Fruit fly (Drosophila melanogaster) whole organism, embryonic: ENCODE measurements around the gene sll.
A peak's percentile ranks its signal among the peaks of the same experiment; 100 is the strongest.

Source experiments
- Abd-B ChIP-seq: fragments of 200-800 bp; sonication (Bioruptor generic); optimal IDR thresholded peaks from 2 replicates; lab custom pipeline; 2018; ENCODE audit warnings: missing biosample characterization, mild to moderate bottlenecking, missing genetic modification characterization, moderate library complexity
- Atf-2 ChIP-seq: fragments of 200-800 bp; sonication (Bioruptor generic); optimal IDR thresholded peaks from 2 replicates; lab custom pipeline; 2016; ENCODE audit warnings: missing biosample characterization, missing genetic modification characterization
- CG10654 ChIP-seq: fragments of 200-800 bp; sonication (Bioruptor generic); optimal IDR thresholded peaks from 2 replicates; lab custom pipeline; 2016; ENCODE audit warnings: missing biosample characterization, missing genetic modification characterization
- CG10979 ChIP-seq: fragments of 200-800 bp; sonication (Bioruptor generic); optimal IDR thresholded peaks from 2 replicates; lab custom pipeline; 2018; ENCODE audit warnings: missing biosample characterization, mild to moderate bottlenecking, missing genetic modification characterization, moderate library complexity
- CG11723 ChIP-seq: fragments of 200-800 bp; sonication (Bioruptor generic); optimal IDR thresholded peaks from 2 replicates; lab custom pipeline; 2017; ENCODE audit warnings: missing biosample characterization, mild to moderate bottlenecking, missing genetic modification characterization
- CG12219 ChIP-seq: fragments of 200-800 bp; sonication (Bioruptor generic); optimal IDR thresholded peaks from 3 replicates; lab custom pipeline; 2018; ENCODE audit warnings: missing biosample characterization, mild to moderate bottlenecking, missing genetic modification characterization
- CG1233 ChIP-seq: fragments of 200-800 bp; sonication (Bioruptor generic); optimal IDR thresholded peaks from 4 replicates; lab custom pipeline; 2018; ENCODE audit warnings: missing biosample characterization, mild to moderate bottlenecking, missing genetic modification characterization
- CG12769 ChIP-seq: fragments of 200-800 bp; sonication (Bioruptor generic); optimal IDR thresholded peaks from 2 replicates; lab custom pipeline; 2019; ENCODE audit warnings: missing biosample characterization, mild to moderate bottlenecking, missing genetic modification characterization, moderate library complexity
- CG15269 ChIP-seq: fragments of 200-800 bp; sonication (Bioruptor generic); optimal IDR thresholded peaks from 2 replicates; lab custom pipeline; 2018; ENCODE audit warnings: missing biosample characterization, mild to moderate bottlenecking, missing genetic modification characterization, moderate library complexity
- CG15601 ChIP-seq: fragments of 200-800 bp; sonication (Bioruptor generic); optimal IDR thresholded peaks from 3 replicates; lab custom pipeline; 2019; ENCODE audit warnings: missing biosample characterization, mild to moderate bottlenecking, missing genetic modification characterization, moderate library complexity
- CG17829 ChIP-seq: fragments of 200-800 bp; optimal IDR thresholded peaks from 2 replicates; lab custom pipeline; 2019; ENCODE audit warnings: missing biosample characterization, mild to moderate bottlenecking, missing genetic modification characterization, moderate library complexity
- CG18011 ChIP-seq: fragments of 200-800 bp; sonication (Bioruptor generic); optimal IDR thresholded peaks from 2 replicates; lab custom pipeline; 2017; ENCODE audit warnings: missing biosample characterization, missing genetic modification characterization, mild to moderate bottlenecking, moderate library complexity, missing genotype
- CG18262 ChIP-seq: fragments of 200-800 bp; optimal IDR thresholded peaks from 3 replicates; lab custom pipeline; 2019; ENCODE audit warnings: missing biosample characterization, mild to moderate bottlenecking, missing genetic modification characterization, moderate library complexity
- CG18619 ChIP-seq: fragments of 200-800 bp; sonication (Bioruptor generic); optimal IDR thresholded peaks from 3 replicates; lab custom pipeline; 2017; ENCODE audit warnings: missing biosample characterization, mild to moderate bottlenecking, missing genetic modification characterization
- CG2129 ChIP-seq: fragments of 200-800 bp; sonication (Bioruptor generic); IDR thresholded peaks from 2 replicates; pipeline ENCODE4 v1.3.6; 2022; ENCODE audit warnings: missing biosample characterization, missing genetic modification characterization; ENCODE audit not compliant: partially characterized antibody
- CG2712 ChIP-seq: fragments of 200-800 bp; optimal IDR thresholded peaks from 3 replicates; lab custom pipeline; 2019; ENCODE audit warnings: missing biosample characterization, mild to moderate bottlenecking, missing genetic modification characterization, moderate library complexity
- CG3838 ChIP-seq: fragments of 200-800 bp; sonication (Bioruptor generic); optimal IDR thresholded peaks from 3 replicates; lab custom pipeline; 2016; ENCODE audit warnings: missing biosample characterization, missing genetic modification characterization
- CG4424 ChIP-seq: fragments of 200-800 bp; sonication (Bioruptor generic); optimal IDR thresholded peaks from 3 replicates; lab custom pipeline; 2016; ENCODE audit warnings: missing biosample characterization, missing genetic modification characterization
- CG6689 ChIP-seq: fragments of 200-800 bp; sonication (Bioruptor generic); IDR thresholded peaks from 2 replicates; pipeline ENCODE4 v1.3.6; 2022; ENCODE audit warnings: missing biosample characterization, missing genetic modification characterization
- CkIIα-i1 ChIP-seq: fragments of 200-800 bp; sonication (Bioruptor generic); IDR thresholded peaks from 2 replicates; pipeline ENCODE4 v1.3.6; 2022; ENCODE audit warnings: missing biosample characterization, missing genetic modification characterization
- Doc3 ChIP-seq: fragments of 200-800 bp; sonication (Bioruptor generic); IDR thresholded peaks from 3 replicates; pipeline ENCODE4 v1.3.6; 2022; ENCODE audit warnings: missing biosample characterization, missing genetic modification characterization; ENCODE audit not compliant: partially characterized antibody
- Drgx ChIP-seq: fragments of 200-800 bp; sonication (Bioruptor generic); IDR thresholded peaks from 2 replicates; pipeline ENCODE4 v1.3.6; 2022; ENCODE audit warnings: missing biosample characterization, missing genetic modification characterization
- E2f1 ChIP-seq: fragments of 200-800 bp; sonication (Bioruptor generic); IDR thresholded peaks from 2 replicates; pipeline ENCODE4 v1.3.6; 2022; ENCODE audit warnings: missing biosample characterization, missing genetic modification characterization
- ERR ChIP-seq: fragments of 200-800 bp; sonication (Bioruptor generic); optimal IDR thresholded peaks from 2 replicates; lab custom pipeline; 2016; ENCODE audit warnings: missing biosample characterization, missing genetic modification characterization
- Fer3 ChIP-seq: fragments of 200-800 bp; sonication (Bioruptor generic); optimal IDR thresholded peaks from 2 replicates; lab custom pipeline; 2018; ENCODE audit warnings: missing biosample characterization, mild to moderate bottlenecking, missing genetic modification characterization, moderate library complexity
- Hr78 ChIP-seq, 2 experiments: fragments of 200-800 bp in 1 of 2; fragments of >200 bp in 1 of 2; sonication (Bioruptor generic) in 1 of 2; optimal IDR thresholded peaks; 2 replicates each; lab custom pipeline; 2017 to 2019; ENCODE audit warnings: missing biosample characterization in 2 of 2, missing genetic modification characterization in 2 of 2, mild to moderate bottlenecking in 1 of 2, moderate library complexity in 1 of 2
- Lhr ChIP-seq: fragments of 200-800 bp; sonication (Bioruptor generic); optimal IDR thresholded peaks from 3 replicates; lab custom pipeline; 2017; ENCODE audit warnings: mild to moderate bottlenecking, missing biosample characterization, missing genetic modification reagents, missing genetic modification characterization
- MESR4 ChIP-seq: fragments of 200-800 bp; sonication (Bioruptor generic); optimal IDR thresholded peaks from 2 replicates; lab custom pipeline; 2018; ENCODE audit warnings: missing biosample characterization, mild to moderate bottlenecking, missing genetic modification characterization, moderate library complexity
- Oli ChIP-seq: fragments of 200-800 bp; sonication (Bioruptor generic); optimal IDR thresholded peaks from 2 replicates; lab custom pipeline; 2018; ENCODE audit warnings: missing biosample characterization, mild to moderate bottlenecking, missing genetic modification characterization, moderate library complexity
- Sox102F ChIP-seq: fragments of 200-800 bp; sonication (Bioruptor generic); optimal IDR thresholded peaks from 2 replicates; lab custom pipeline; 2018; ENCODE audit warnings: missing biosample characterization, mild to moderate bottlenecking, missing genetic modification characterization, moderate library complexity
- Vsx1 ChIP-seq: fragments of 200-800 bp; sonication (Bioruptor generic); optimal IDR thresholded peaks from 2 replicates; lab custom pipeline; 2017; ENCODE audit warnings: missing biosample characterization, mild to moderate bottlenecking, missing genetic modification characterization, missing genetic modification reagents
- Xrp1 ChIP-seq: fragments of 200-800 bp; sonication (Bioruptor generic); IDR thresholded peaks from 2 replicates; pipeline ENCODE4 v1.3.6; 2022; ENCODE audit warnings: missing biosample characterization, missing genetic modification characterization
- bsh ChIP-seq, 2 experiments: fragments of 200-800 bp; sonication (Bioruptor generic); optimal IDR thresholded peaks; 2 replicates each; lab custom pipeline; 2017 to 2018; ENCODE audit warnings: mild to moderate bottlenecking in 2 of 2, missing biosample characterization in 2 of 2, missing genetic modification characterization in 2 of 2, moderate library complexity in 1 of 2
- dmrt11E ChIP-seq: fragments of 200-800 bp; sonication (Bioruptor generic); optimal IDR thresholded peaks from 3 replicates; lab custom pipeline; 2018; ENCODE audit warnings: missing biosample characterization, mild to moderate bottlenecking, missing genetic modification characterization, moderate library complexity
- esg ChIP-seq: fragments of 200-800 bp; sonication (Bioruptor generic); conservative IDR thresholded peaks from 2 replicates; pipeline ENCODE4 v1.3.6; 2022; ENCODE audit warnings: missing biosample characterization, missing genetic modification characterization
- gsb-n ChIP-seq: fragments of 200-800 bp; sonication (Bioruptor generic); optimal IDR thresholded peaks from 3 replicates; lab custom pipeline; 2018; ENCODE audit warnings: missing biosample characterization, mild to moderate bottlenecking, missing genetic modification characterization
- ham ChIP-seq: fragments of 200-800 bp; sonication (Bioruptor generic); IDR thresholded peaks from 2 replicates; pipeline ENCODE4 v1.3.6; 2022; ENCODE audit warnings: missing biosample characterization, missing genetic modification characterization
- lola ChIP-seq, 3 experiments: fragments of >200 bp in 2 of 3; fragments of 200-800 bp in 1 of 3; sonication (Bioruptor generic) in 1 of 3; optimal IDR thresholded peaks; 2 replicates each; lab custom pipeline; 2017 to 2019; ENCODE audit warnings: missing biosample characterization in 3 of 3, missing genetic modification characterization in 3 of 3, mild to moderate bottlenecking in 1 of 3, moderate library complexity in 1 of 3
- phol ChIP-seq: fragments of 200-800 bp; sonication (Bioruptor generic); optimal IDR thresholded peaks from 3 replicates; lab custom pipeline; 2018; ENCODE audit warnings: missing biosample characterization, mild to moderate bottlenecking, missing genetic modification characterization, moderate library complexity
- prd ChIP-seq, 3 experiments: fragments of >200 bp in 2 of 3; fragments of 200-800 bp in 1 of 3; sonication (Bioruptor generic) in 1 of 3; optimal IDR thresholded peaks in 2 of 3; IDR thresholded peaks in 1 of 3; 2 replicates in 2 of 3; 3 replicates in 1 of 3; pipeline versions ENCODE4 v1.3.6 to Lab custom; 2017 to 2022; ENCODE audit warnings: missing biosample characterization in 1 of 3, missing genetic modification characterization in 1 of 3
- pros ChIP-seq: fragments of 200-800 bp; sonication (Bioruptor generic); optimal IDR thresholded peaks from 3 replicates; lab custom pipeline; 2019; ENCODE audit warnings: missing biosample characterization, mild to moderate bottlenecking, missing genetic modification characterization, moderate library complexity
- sens ChIP-seq: fragments of 200-800 bp; sonication (Bioruptor generic); peaks from one replicate; lab custom pipeline; 2016; ENCODE audit warnings: missing biosample characterization, missing genetic modification characterization
- stc ChIP-seq: fragments of 200-800 bp; sonication (Bioruptor generic); IDR thresholded peaks from 2 replicates; pipeline ENCODE4 v1.3.6; 2022; ENCODE audit warnings: missing biosample characterization, missing genetic modification characterization
- ttk ChIP-seq: fragments of 200-800 bp; sonication (Bioruptor generic); IDR thresholded peaks from 2 replicates; pipeline ENCODE4 v2.1.2; 2022; ENCODE audit warnings: missing biosample characterization, missing genetic modification characterization
- unc-4 ChIP-seq: fragments of 200-800 bp; sonication (Bioruptor generic); IDR thresholded peaks from 2 replicates; pipeline ENCODE4 v1.3.6; 2022; ENCODE audit warnings: missing biosample characterization, missing genetic modification characterization; ENCODE audit not compliant: partially characterized antibody
- wdn ChIP-seq: fragments of 200-800 bp; sonication (Bioruptor generic); IDR thresholded peaks from 2 replicates; pipeline ENCODE4 v1.3.6; 2022; ENCODE audit warnings: missing biosample characterization, missing genetic modification characterization
- zfh1 ChIP-seq: fragments of 200-800 bp; sonication (Bioruptor generic); IDR thresholded peaks from 3 replicates; pipeline ENCODE4 v1.3.6; 2022; ENCODE audit warnings: missing biosample characterization, missing genetic modification characterization

Gene sll

DNA sequence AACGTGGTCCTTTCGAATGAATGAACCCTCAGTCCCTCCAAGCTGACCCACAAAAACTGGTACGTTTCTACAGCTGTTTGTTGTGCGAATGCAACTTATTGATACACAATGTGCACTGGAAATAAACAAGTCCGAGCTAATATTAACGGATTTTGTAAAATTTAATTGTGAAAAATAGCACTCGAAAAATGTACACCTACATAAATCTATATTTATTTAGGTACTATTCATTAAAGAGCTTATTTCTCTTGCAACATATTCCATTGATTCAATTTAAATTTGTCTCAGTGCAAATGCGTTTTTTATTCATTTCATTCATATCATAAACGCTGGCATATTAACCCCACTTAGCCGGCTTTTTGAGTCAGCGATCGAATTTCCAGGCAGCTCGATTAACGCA lies 44.7 kb upstream of the sll start:
- TF ChIP-seq Sox102F (peak; percentile 41), Drgx (GFP tag; lab: Robert Waterston, UW) (no peak), bsh (GFP tag; optimal IDR thresholded peaks at IDR 0.05; lab: Kevin White, UChicago) (peak in 1 of 2 experiments; percentile 27), Hr78 (GFP tag; optimal IDR thresholded peaks at IDR 0.05; lab: Kevin White, UChicago) (no peak), wdn (GFP tag; lab: Robert Waterston, UW) (no peak), Abd-B (GFP tag; lab: Kevin White, UChicago) (peak; percentile 4), dmrt11E (peak; percentile 35), ham (GFP tag; lab: Robert Waterston, UW) (no peak)
- TF ChIP-seq, all 482 proteins: peak for 4

DNA sequence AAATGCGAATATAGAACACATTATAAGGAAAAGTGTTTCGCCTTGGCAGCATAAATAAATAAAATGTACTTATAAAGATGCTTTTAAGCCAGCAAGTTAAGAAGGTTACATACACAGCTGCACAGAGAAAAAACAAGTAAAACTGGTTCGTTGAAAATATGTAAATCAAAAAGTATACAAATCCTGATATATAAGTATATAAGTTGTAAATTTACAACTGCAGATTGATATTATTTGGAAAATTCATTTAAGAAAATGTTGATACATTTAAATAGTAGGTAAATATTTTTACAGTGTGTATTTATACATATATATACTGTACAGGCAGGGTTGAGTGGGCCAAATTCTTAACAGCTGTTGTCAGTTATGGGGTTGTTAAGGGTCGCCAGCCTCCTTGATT lies 41.1 kb upstream of the sll start:
- TF ChIP-seq CG18619 (GFP tag; lab: Kevin White, UChicago) (no peak), CG1233 (no peak), CG18262 (tag; lab: Kevin White, UChicago) (peak; percentile 51), CG10979 (tag; lab: Kevin White, UChicago) (peak; percentile 42), CG15269 (tag; lab: Kevin White, UChicago) (no peak), dmrt11E (peak; percentile 44), CG17829 (tag; lab: Kevin White, UChicago) (peak; percentile 26), CG12769 (tag; lab: Kevin White, UChicago) (no peak), Fer3 (tag; lab: Kevin White, UChicago) (no peak), esg (no peak), Lhr (GFP tag; lab: Kevin White, UChicago) (no peak), gsb-n (tag; lab: Kevin White, UChicago) (peak; percentile 8), CG15601 (tag; lab: Kevin White, UChicago) (no peak), phol (tag; lab: Kevin White, UChicago) (peak; percentile 14), Doc3 (no peak), lola (GFP tag; optimal IDR thresholded peaks at IDR 0.05; lab: Kevin White, UChicago) (peak in 1 of 3 experiments; percentile 29), CG2712 (tag; lab: Kevin White, UChicago) (peak; percentile 52), sens (GFP tag; lab: Kevin White, UChicago) (peak; percentile 76), stc (GFP tag; lab: Robert Waterston, UW) (no peak), MESR4 (GFP tag; lab: Kevin White, UChicago) (no peak), CG12219 (GFP tag; lab: Kevin White, UChicago) (no peak), CG3838 (GFP tag; lab: Kevin White, UChicago) (no peak), Vsx1 (GFP tag; lab: Kevin White, UChicago) (no peak), zfh1 (no peak), CG10654 (GFP tag; lab: Kevin White, UChicago) (no peak), CG11723 (GFP tag; lab: Kevin White, UChicago) (no peak), CG4424 (GFP tag; lab: Kevin White, UChicago) (peak; percentile 13), ERR (GFP tag; lab: Kevin White, UChicago) (no peak), CkIIα-i1 (GFP tag; lab: Robert Waterston, UW) (no peak), pros (no peak), ttk (GFP tag; lab: Robert Waterston, UW) (no peak), CG6689 (GFP tag; lab: Robert Waterston, UW) (0 out of 2 replicates have a peak, but pooled peaks have one; percentile 8), prd (optimal IDR thresholded peaks at IDR 0.05; lab: Kevin White, UChicago) (no peak), prd (GFP tag; IDR thresholded peaks at IDR 0.05; lab: Robert Waterston, UW) (peak; percentile 49; the same call in 1 of the 3 replicates), unc-4 (no peak), CG18011 (GFP tag; lab: Kevin White, UChicago) (no peak), E2f1 (GFP tag; lab: Robert Waterston, UW) (0 out of 2 replicates have a peak, but pooled peaks have one; percentile 9), Oli (tag; lab: Kevin White, UChicago) (no peak), Atf-2 (no peak), CG2129 (GFP tag; lab: Robert Waterston, UW) (no peak), Xrp1 (peak; percentile 49; the same call in 1 of the 2 replicates)
